Fruit fly (Drosophila melanogaster) whole organism, prepupa: Measurements from ENCODE around the gene Obp8a.
A peak's percentile ranks its signal among the peaks of the same experiment; 100 is the strongest.

Experiments
- Blimp-1 ChIP-seq: fragments of 200-800 bp; sonication (Bioruptor generic); optimal IDR thresholded peaks from 3 replicates; lab custom pipeline; 2017; ENCODE audit warnings: missing biosample characterization, missing genetic modification characterization, mild to moderate bottlenecking, moderate library complexity, missing genetic modification reagents
- CG10631 ChIP-seq: fragments of 200-800 bp; sonication (Bioruptor generic); optimal IDR thresholded peaks from 2 replicates; lab custom pipeline; 2016; ENCODE audit warnings: missing biosample characterization, missing genetic modification characterization
- CG10669 ChIP-seq: fragments of 200-800 bp; sonication (Bioruptor generic); optimal IDR thresholded peaks from 3 replicates; lab custom pipeline; 2018; ENCODE audit warnings: missing biosample characterization, mild to moderate bottlenecking, missing genetic modification characterization, moderate library complexity
- CG11294 ChIP-seq: fragments of 200-800 bp; sonication (Bioruptor generic); IDR thresholded peaks from 2 replicates; pipeline ENCODE4 v1.3.6; 2022; ENCODE audit warnings: missing biosample characterization, missing genetic modification characterization
- CG11762 ChIP-seq: fragments of 200-800 bp; sonication (Bioruptor generic); optimal IDR thresholded peaks from 3 replicates; lab custom pipeline; 2016; ENCODE audit warnings: missing biosample characterization, missing genetic modification characterization; ENCODE audit not compliant: insufficient read depth
- CG15336 ChIP-seq: fragments of 200-800 bp; sonication (Bioruptor generic); IDR thresholded peaks from 2 replicates; pipeline ENCODE4 v1.3.6; 2022; ENCODE audit warnings: missing biosample characterization, missing genetic modification characterization
- CG1621 ChIP-seq: fragments of 200-800 bp; sonication (Bioruptor generic); optimal IDR thresholded peaks from 3 replicates; lab custom pipeline; 2018; ENCODE audit warnings: missing biosample characterization, mild to moderate bottlenecking, missing genetic modification characterization
- CG31627 ChIP-seq: fragments of 200-800 bp; sonication (Bioruptor generic); optimal IDR thresholded peaks from 3 replicates; lab custom pipeline; 2016; ENCODE audit warnings: missing biosample characterization, missing genetic modification characterization
- CG32006 ChIP-seq: fragments of 200-800 bp; sonication (Bioruptor generic); optimal IDR thresholded peaks from 3 replicates; lab custom pipeline; 2017; ENCODE audit warnings: missing biosample characterization, mild to moderate bottlenecking, missing genetic modification characterization
- CG34406 ChIP-seq: fragments of 200-800 bp; sonication (Bioruptor generic); optimal IDR thresholded peaks from 3 replicates; lab custom pipeline; 2016; ENCODE audit warnings: missing biosample characterization, missing genetic modification characterization
- CG3919 ChIP-seq: fragments of 200-800 bp; sonication (Bioruptor generic); optimal IDR thresholded peaks from 3 replicates; lab custom pipeline; 2016; ENCODE audit warnings: missing biosample characterization, missing genetic modification characterization
- CG4318 ChIP-seq: fragments of 200-800 bp; sonication (Bioruptor generic); optimal IDR thresholded peaks from 3 replicates; lab custom pipeline; 2017; ENCODE audit warnings: missing biosample characterization, mild to moderate bottlenecking, missing genetic modification characterization
- CG6163 ChIP-seq: fragments of 200-800 bp; sonication (Bioruptor generic); IDR thresholded peaks from 3 replicates; pipeline ENCODE4 v1.3.6; 2022; ENCODE audit warnings: missing biosample characterization, missing genetic modification characterization
- CG6276 ChIP-seq: fragments of 200-800 bp; sonication (Bioruptor generic); optimal IDR thresholded peaks from 2 replicates; lab custom pipeline; 2017; ENCODE audit warnings: missing biosample characterization, mild to moderate bottlenecking, missing genetic modification characterization
- CG6792 ChIP-seq: fragments of 200-800 bp; sonication (Bioruptor generic); optimal IDR thresholded peaks from 3 replicates; lab custom pipeline; 2016; ENCODE audit warnings: missing biosample characterization, missing genetic modification characterization
- CG6808 ChIP-seq: fragments of 200-800 bp; sonication (Bioruptor generic); optimal IDR thresholded peaks from 3 replicates; lab custom pipeline; 2017; ENCODE audit warnings: missing biosample characterization, missing genetic modification characterization, mild to moderate bottlenecking, moderate library complexity, missing genetic modification reagents
- CG6854 ChIP-seq: fragments of 200-800 bp; sonication (Bioruptor generic); optimal IDR thresholded peaks from 2 replicates; lab custom pipeline; 2017; ENCODE audit warnings: missing biosample characterization, mild to moderate bottlenecking, missing genetic modification characterization
- CG8119 ChIP-seq: fragments of 200-800 bp; sonication (Bioruptor generic); IDR thresholded peaks from 3 replicates; pipeline ENCODE4 v1.3.6; 2022; ENCODE audit warnings: missing biosample characterization, missing genetic modification characterization
- CG8319 ChIP-seq: fragments of 200-800 bp; sonication (Bioruptor generic); optimal IDR thresholded peaks from 3 replicates; lab custom pipeline; 2016; ENCODE audit warnings: missing biosample characterization, missing genetic modification characterization
- CG9139 ChIP-seq: fragments of 200-800 bp; sonication (Bioruptor generic); optimal IDR thresholded peaks from 3 replicates; lab custom pipeline; 2017; ENCODE audit warnings: missing biosample characterization, mild to moderate bottlenecking, missing genetic modification characterization
- Eip75B ChIP-seq: fragments of 200-800 bp; sonication (Bioruptor generic); optimal IDR thresholded peaks from 3 replicates; lab custom pipeline; 2016; ENCODE audit warnings: missing biosample characterization, missing genetic modification characterization
- Eip78C ChIP-seq: fragments of 200-800 bp; sonication (Bioruptor generic); peaks from one replicate; lab custom pipeline; 2016; ENCODE audit warnings: missing biosample characterization, missing genetic modification characterization
- Ets21C ChIP-seq: fragments of 200-800 bp; sonication (Bioruptor generic); optimal IDR thresholded peaks from 3 replicates; lab custom pipeline; 2016; ENCODE audit warnings: missing biosample characterization, missing genetic modification characterization
- Ets96B ChIP-seq: fragments of 200-800 bp; optimal IDR thresholded peaks from 2 replicates; lab custom pipeline; 2019; ENCODE audit warnings: missing biosample characterization, mild to moderate bottlenecking, missing genetic modification characterization, moderate library complexity
- Gug ChIP-seq: fragments of 200-800 bp; sonication (Bioruptor generic); IDR thresholded peaks from 2 replicates; pipeline ENCODE4 v1.3.6; 2022; ENCODE audit warnings: missing biosample characterization, missing genetic modification characterization
- Hr39 ChIP-seq: fragments of 200-800 bp; sonication (Bioruptor generic); optimal IDR thresholded peaks from 2 replicates; lab custom pipeline; 2016; ENCODE audit warnings: missing biosample characterization, missing genetic modification characterization
- Hr4 ChIP-seq: fragments of 200-800 bp; sonication (Bioruptor generic); optimal IDR thresholded peaks from 3 replicates; lab custom pipeline; 2016; ENCODE audit warnings: missing biosample characterization, missing genetic modification characterization
- Lpt ChIP-seq: fragments of 200-800 bp; sonication (Bioruptor generic); optimal IDR thresholded peaks from 3 replicates; lab custom pipeline; 2016; ENCODE audit warnings: missing biosample characterization, missing genetic modification characterization
- OdsH ChIP-seq: fragments of 200-800 bp; sonication (Bioruptor generic); optimal IDR thresholded peaks from 3 replicates; lab custom pipeline; 2016; ENCODE audit warnings: missing biosample characterization, missing genetic modification characterization
- Smox ChIP-seq: fragments of 200-800 bp; sonication (Bioruptor generic); optimal IDR thresholded peaks from 3 replicates; lab custom pipeline; 2016; ENCODE audit warnings: missing biosample characterization, missing genetic modification characterization
- achi ChIP-seq: fragments of 200-800 bp; sonication (Bioruptor generic); optimal IDR thresholded peaks from 3 replicates; lab custom pipeline; 2016; ENCODE audit warnings: missing biosample characterization, missing genetic modification characterization
- acj6 ChIP-seq: fragments of 200-800 bp; sonication (Bioruptor generic); optimal IDR thresholded peaks from 3 replicates; lab custom pipeline; 2016; ENCODE audit warnings: missing biosample characterization, missing genetic modification characterization
- dac ChIP-seq: fragments of 200-800 bp; sonication (Bioruptor generic); optimal IDR thresholded peaks from 2 replicates; lab custom pipeline; 2017; ENCODE audit warnings: missing biosample characterization, mild to moderate bottlenecking, missing genetic modification characterization
- eg ChIP-seq: fragments of 200-800 bp; sonication (Bioruptor generic); IDR thresholded peaks from 3 replicates; pipeline ENCODE4 v1.3.6; 2022; ENCODE audit warnings: missing biosample characterization, missing genetic modification characterization
- esn ChIP-seq: fragments of 200-800 bp; sonication (Bioruptor generic); optimal IDR thresholded peaks from 2 replicates; lab custom pipeline; 2016; ENCODE audit warnings: missing biosample characterization, mild to moderate bottlenecking, missing genetic modification characterization, moderate library complexity
- fd85E ChIP-seq: fragments of 200-800 bp; sonication (Bioruptor generic); optimal IDR thresholded peaks from 3 replicates; lab custom pipeline; 2016; ENCODE audit warnings: missing biosample characterization, missing genetic modification characterization
- pdm3 ChIP-seq: fragments of 200-800 bp; sonication (Bioruptor generic); optimal IDR thresholded peaks from 3 replicates; lab custom pipeline; 2016; ENCODE audit warnings: missing biosample characterization, missing genetic modification characterization
- spab ChIP-seq: fragments of 200-800 bp; sonication (Bioruptor generic); optimal IDR thresholded peaks from 2 replicates; lab custom pipeline; 2017; ENCODE audit warnings: missing biosample characterization, mild to moderate bottlenecking, missing genetic modification characterization, missing genetic modification reagents
- ss ChIP-seq, 2 experiments: fragments of 200-800 bp; sonication (Bioruptor generic); optimal IDR thresholded peaks; 2 replicates in 1 of 2; 3 replicates in 1 of 2; lab custom pipeline; 2017 to 2018; ENCODE audit warnings: mild to moderate bottlenecking in 2 of 2, missing biosample characterization in 2 of 2, missing genetic modification characterization in 2 of 2, moderate library complexity in 1 of 2
- svp ChIP-seq: fragments of 200-800 bp; sonication (Bioruptor generic); peaks from one replicate; lab custom pipeline; 2016; ENCODE audit warnings: missing biosample characterization, missing genetic modification characterization
- topi ChIP-seq: fragments of 200-800 bp; sonication (Bioruptor generic); optimal IDR thresholded peaks from 3 replicates; lab custom pipeline; 2016; ENCODE audit warnings: missing biosample characterization, missing genetic modification characterization
- vri ChIP-seq: fragments of 200-800 bp; sonication (Bioruptor generic); optimal IDR thresholded peaks from 3 replicates; lab custom pipeline; 2016; ENCODE audit warnings: missing biosample characterization, mild to moderate bottlenecking, missing genetic modification characterization

The Obp8a gene

dm6 chrX:9201866-9202681 is 12.6 kb upstream of the Obp8a start (continued):
- TF ChIP-seq CG1621 (peak; percentile 54), fd85E (GFP tag; lab: Kevin White, UChicago) (no peak), Lpt (GFP tag; lab: Kevin White, UChicago) (no peak), Blimp-1 (GFP tag; lab: Kevin White, UChicago) (no peak), CG10669 (GFP tag; lab: Kevin White, UChicago) (peak; percentile 44), CG34406 (GFP tag; lab: Kevin White, UChicago) (peak; percentile 37), achi (GFP tag; lab: Kevin White, UChicago) (peak; percentile 47), CG31627 (no peak), esn (GFP tag; lab: Kevin White, UChicago) (no peak), CG15336 (GFP tag; lab: Robert Waterston, UW) (peak; percentile 66), CG6792 (GFP tag; lab: Kevin White, UChicago) (peak; percentile 13), CG8319 (no peak), ss (GFP tag; optimal IDR thresholded peaks at IDR 0.05; lab: Kevin White, UChicago) (peak in 1 of 2 experiments; percentile 10)

dm6 chrX:9210787-9211186 is 3.9 kb upstream of the Obp8a start, which contains the start of gene SmydA-9:
SmydA-9 (minus strand) TSS chrX:9210887.
- TF ChIP-seq CG6276 (no peak), svp (peak; percentile 23), topi (peak; percentile 10), CG6854 (no peak), Ets96B (no peak), Eip78C (GFP tag; lab: Kevin White, UChicago) (peak; percentile 30)

- no peak for TF ChIP-seq CG6854
- TF ChIP-seq eg (GFP tag; lab: Robert Waterston, UW), result no peak
- TF ChIP-seq CG9139 (GFP tag; lab: Kevin White, UChicago), result no peak
- TF ChIP-seq Ets21C, result no peak
- no peak for TF ChIP-seq OdsH (GFP tag; lab: Kevin White, UChicago)
- no peak for TF ChIP-seq Hr4 (GFP tag; lab: Kevin White, UChicago)
- no peak for TF ChIP-seq spab (GFP tag; lab: Kevin White, UChicago)
Measured at dm6 chrX:9215485-9215884, 809 bp downstream of the Obp8a start, which contains the start of gene CG15368. CG15368 (plus strand) TSS chrX:9215785.

dm6 chrX:9216572-9216971 is 1.9 kb downstream of the Obp8a start, which contains the start of gene CG15369:
CG15369 (plus strand) TSS chrX:9216872.
- TF ChIP-seq CG15336 (GFP tag; lab: Robert Waterston, UW), result no peak
- peak; percentile 60 for TF ChIP-seq svp
- TF ChIP-seq Smox (GFP tag; lab: Kevin White, UChicago), result no peak
- no peak for TF ChIP-seq CG8319
- TF ChIP-seq CG6808 (GFP tag; lab: Kevin White, UChicago), result no peak

- TF ChIP-seq Hr39 (GFP tag; lab: Kevin White, UChicago), result peak; percentile 9
- TF ChIP-seq CG11762 (GFP tag; lab: Kevin White, UChicago), result no peak
- peak; percentile 39 for TF ChIP-seq CG4318 (GFP tag; lab: Kevin White, UChicago)
- no peak for TF ChIP-seq esn (GFP tag; lab: Kevin White, UChicago)
- peak; percentile 15 for TF ChIP-seq dac (GFP tag; lab: Kevin White, UChicago)
- TF ChIP-seq achi (GFP tag; lab: Kevin White, UChicago), result peak; percentile 18
- TF ChIP-seq pdm3, result peak; percentile 29
- TF ChIP-seq eg (GFP tag; lab: Robert Waterston, UW), result peak; percentile 78
- peak; percentile 72 for TF ChIP-seq CG15336 (GFP tag; lab: Robert Waterston, UW)
- TF ChIP-seq CG6276, result peak; percentile 32
- TF ChIP-seq CG32006 (GFP tag; lab: Kevin White, UChicago), result peak; percentile 67
- peak; percentile 39; the same call in 1 of the 2 replicates for TF ChIP-seq CG11294 (GFP tag; lab: Robert Waterston, UW)
- no peak for TF ChIP-seq ss (GFP tag; optimal IDR thresholded peaks at IDR 0.05; lab: Kevin White, UChicago)
- peak; percentile 14 for TF ChIP-seq acj6 (GFP tag; lab: Kevin White, UChicago)
- TF ChIP-seq Gug (GFP tag; lab: Robert Waterston, UW), result 0 out of 2 replicates have a peak, but pooled peaks have one; percentile 42
- peak; percentile 45; the same call in 2 of the 3 replicates for TF ChIP-seq CG8119 (GFP tag; lab: Robert Waterston, UW)
- peak; percentile 17 for TF ChIP-seq OdsH (GFP tag; lab: Kevin White, UChicago)
- TF ChIP-seq Hr4 (GFP tag; lab: Kevin White, UChicago), result peak; percentile 36
- TF ChIP-seq CG10669 (GFP tag; lab: Kevin White, UChicago), result no peak
- TF ChIP-seq Eip78C (GFP tag; lab: Kevin White, UChicago), result peak; percentile 65
- no peak for TF ChIP-seq CG10631 (GFP tag; lab: Kevin White, UChicago)
- peak; percentile 72 for TF ChIP-seq CG6163
- peak; percentile 31 for TF ChIP-seq CG3919 (GFP tag; lab: Kevin White, UChicago)
- no peak for TF ChIP-seq vri (GFP tag; lab: Kevin White, UChicago)
- no peak for TF ChIP-seq Eip75B
- TF ChIP-seq, all 60 proteins: peak for 18
Measured at dm6 chrX:9220434-9220833, 5.8 kb downstream of the Obp8a start.
